Worm (Caenorhabditis elegans) whole organism, late embryonic: ENCODE data around the gene nspb-10.

Experiments used
- F13H6.1 ChIP-seq: sonication (generic microtip); optimal IDR thresholded peaks from 2 replicates; lab custom pipeline; 2016; ENCODE audit warnings: missing genetic modification characterization, missing compliant biosample characterization
- K02D7.2 ChIP-seq: sonication (generic microtip); optimal IDR thresholded peaks from 2 replicates; lab custom pipeline; 2017; ENCODE audit warnings: mild to moderate bottlenecking, missing genetic modification characterization, missing compliant biosample characterization
- ama-1 ChIP-seq: fragments of 150-350 bp; optimal IDR thresholded peaks from 2 replicates; lab custom pipeline; 2014
- ceh-19 ChIP-seq: fragments of 200-800 bp; sonication (Bioruptor generic); optimal IDR thresholded peaks from 2 replicates; lab custom pipeline; 2018; ENCODE audit warnings: mild to moderate bottlenecking, missing genetic modification characterization, missing compliant biosample characterization
- ceh-2 ChIP-seq: sonication (generic microtip); optimal IDR thresholded peaks from 2 replicates; lab custom pipeline; 2016; ENCODE audit warnings: missing genotype, missing genetic modification characterization, missing compliant biosample characterization
- ceh-22 ChIP-seq: sonication (generic microtip); optimal IDR thresholded peaks from 2 replicates; lab custom pipeline; 2017; ENCODE audit warnings: missing biosample characterization, missing genetic modification characterization
- ceh-31 ChIP-seq: sonication (generic microtip); optimal IDR thresholded peaks from 2 replicates; lab custom pipeline; 2016; ENCODE audit warnings: missing genetic modification characterization, missing compliant biosample characterization
- ceh-34 ChIP-seq: sonication (generic microtip); optimal IDR thresholded peaks from 2 replicates; lab custom pipeline; 2016; ENCODE audit warnings: mild to moderate bottlenecking, missing genetic modification characterization, missing compliant biosample characterization
- ceh-45 ChIP-seq: fragments of 200-800 bp; sonication (Bioruptor generic); IDR thresholded peaks from 2 replicates; pipeline ENCODE4 v1.3.6; 2022; ENCODE audit warnings: missing genetic modification reagents, missing genetic modification characterization, missing compliant biosample characterization
- ceh-48 ChIP-seq: sonication (generic microtip); optimal IDR thresholded peaks from 2 replicates; lab custom pipeline; 2016; ENCODE audit warnings: missing genetic modification characterization, inconsistent platforms, missing compliant biosample characterization
- ceh-9 ChIP-seq: sonication (generic microtip); optimal IDR thresholded peaks from 2 replicates; lab custom pipeline; 2016; ENCODE audit warnings: mild to moderate bottlenecking, missing genetic modification characterization, inconsistent platforms, missing compliant biosample characterization
- dmd-4 ChIP-seq: sonication (generic microtip); optimal IDR thresholded peaks from 2 replicates; lab custom pipeline; 2016; ENCODE audit warnings: borderline replicate concordance, missing genetic modification characterization, missing compliant biosample characterization
- dve-1 ChIP-seq: sonication (generic microtip); optimal IDR thresholded peaks from 2 replicates; lab custom pipeline; 2017; ENCODE audit warnings: antibody characterized with exemption, mild to moderate bottlenecking, missing genetic modification characterization, missing compliant biosample characterization
- elt-2 ChIP-seq: sonication (generic microtip); optimal IDR thresholded peaks from 2 replicates; lab custom pipeline; 2016; ENCODE audit warnings: missing genetic modification reagents, missing genetic modification characterization, missing compliant biosample characterization
- elt-4 ChIP-seq: sonication (generic microtip); optimal IDR thresholded peaks from 2 replicates; lab custom pipeline; 2016; ENCODE audit warnings: missing genetic modification characterization, missing compliant biosample characterization
- ets-4 ChIP-seq: sonication (generic microtip); optimal IDR thresholded peaks from 2 replicates; lab custom pipeline; 2016; ENCODE audit warnings: missing genetic modification characterization, missing compliant biosample characterization
- fkh-6 ChIP-seq: sonication (generic microtip); optimal IDR thresholded peaks from 2 replicates; lab custom pipeline; 2016; ENCODE audit warnings: missing genetic modification characterization, missing compliant biosample characterization
- gmeb-2 ChIP-seq: sonication (generic microtip); optimal IDR thresholded peaks from 2 replicates; lab custom pipeline; 2016; ENCODE audit warnings: missing genetic modification characterization, inconsistent platforms, missing compliant biosample characterization
- hlh-13 ChIP-seq: fragments of 200-800 bp; sonication (Bioruptor generic); optimal IDR thresholded peaks from 2 replicates; lab custom pipeline; 2018; ENCODE audit warnings: mild to moderate bottlenecking, missing genetic modification characterization, missing compliant biosample characterization
- hlh-15 ChIP-seq: sonication (generic microtip); optimal IDR thresholded peaks from 2 replicates; lab custom pipeline; 2016; ENCODE audit warnings: missing genetic modification characterization, missing compliant biosample characterization
- hlh-30 ChIP-seq: sonication (generic microtip); optimal IDR thresholded peaks from 2 replicates; lab custom pipeline; 2017; ENCODE audit warnings: antibody characterized with exemption, missing genetic modification characterization, missing compliant biosample characterization; ENCODE audit not compliant: insufficient read depth
- hlh-6 ChIP-seq: sonication (generic microtip); optimal IDR thresholded peaks from 2 replicates; lab custom pipeline; 2016; ENCODE audit warnings: missing genotype, missing genetic modification characterization, missing compliant biosample characterization
- hlh-8 ChIP-seq: sonication (generic microtip); optimal IDR thresholded peaks from 2 replicates; lab custom pipeline; 2016; ENCODE audit warnings: missing genotype, missing genetic modification characterization, missing compliant biosample characterization
- lin-11 ChIP-seq: fragments of 200-800 bp; sonication (Bioruptor generic); optimal IDR thresholded peaks from 2 replicates; lab custom pipeline; 2018; ENCODE audit warnings: mild to moderate bottlenecking, missing genetic modification characterization, missing compliant biosample characterization
- madf-2 ChIP-seq: sonication (generic microtip); optimal IDR thresholded peaks from 2 replicates; lab custom pipeline; 2017; ENCODE audit warnings: missing genetic modification characterization, missing compliant biosample characterization
- nfya-1 ChIP-seq: sonication (generic microtip); optimal IDR thresholded peaks from 2 replicates; lab custom pipeline; 2017; ENCODE audit warnings: missing genetic modification characterization, mild to moderate bottlenecking, missing compliant biosample characterization, antibody characterized with exemption, moderate library complexity
- nhr-11 ChIP-seq: fragments of 150-350 bp; optimal IDR thresholded peaks from 2 replicates; lab custom pipeline; 2014; ENCODE audit warnings: missing biosample characterization, missing genetic modification characterization
- nhr-232 ChIP-seq: sonication (generic microtip); optimal IDR thresholded peaks from 2 replicates; lab custom pipeline; 2016; ENCODE audit warnings: missing genetic modification characterization, missing compliant biosample characterization
- npax-4 ChIP-seq: sonication (generic microtip); optimal IDR thresholded peaks from 2 replicates; lab custom pipeline; 2016; ENCODE audit warnings: missing genetic modification characterization, missing compliant biosample characterization
- odd-2 ChIP-seq: sonication (generic microtip); optimal IDR thresholded peaks from 2 replicates; lab custom pipeline; 2017; ENCODE audit warnings: antibody characterized with exemption, mild to moderate bottlenecking, missing genetic modification characterization, missing compliant biosample characterization
- pax-1 ChIP-seq: fragments of 150-350 bp; optimal IDR thresholded peaks from 2 replicates; lab custom pipeline; 2014; ENCODE audit warnings: missing biosample characterization, missing genetic modification characterization
- pha-2 ChIP-seq: sonication (generic microtip); optimal IDR thresholded peaks from 2 replicates; lab custom pipeline; 2017; ENCODE audit warnings: mild to moderate bottlenecking, missing genetic modification characterization, missing compliant biosample characterization
- pha-4 ChIP-seq: fragments of 150-350 bp; optimal IDR thresholded peaks from 2 replicates; lab custom pipeline; 2018; ENCODE audit warnings: missing biosample characterization, missing genetic modification reagents, missing genetic modification characterization
- pqm-1 ChIP-seq: sonication (generic microtip); optimal IDR thresholded peaks from 2 replicates; lab custom pipeline; 2016; ENCODE audit warnings: missing genetic modification characterization, missing compliant biosample characterization
- ref-2 ChIP-seq: sonication (generic microtip); optimal IDR thresholded peaks from 2 replicates; lab custom pipeline; 2016; ENCODE audit warnings: missing genetic modification characterization, missing compliant biosample characterization
- sdc-2 ChIP-seq: sonication (generic microtip); optimal IDR thresholded peaks from 2 replicates; lab custom pipeline; 2016; ENCODE audit warnings: missing genotype, missing genetic modification characterization, missing compliant biosample characterization
- sox-4 ChIP-seq: sonication (generic microtip); optimal IDR thresholded peaks from 2 replicates; lab custom pipeline; 2017; ENCODE audit warnings: mild to moderate bottlenecking, missing genetic modification characterization, inconsistent platforms, missing compliant biosample characterization
- unc-3 ChIP-seq, 2 experiments: fragments of 200-800 bp in 1 of 2; sonication (Bioruptor generic) in 1 of 2; sonication (generic microtip) in 1 of 2; conservative IDR thresholded peaks in 1 of 2; optimal IDR thresholded peaks in 1 of 2; 2 replicates each; pipeline versions ENCODE4 v1.3.6 to Lab custom; 2016 to 2022; ENCODE audit warnings: missing compliant biosample characterization in 2 of 2, missing genetic modification characterization in 2 of 2, missing genetic modification reagents in 1 of 2
- unc-86 ChIP-seq: sonication (generic microtip); optimal IDR thresholded peaks from 2 replicates; lab custom pipeline; 2016; ENCODE audit warnings: missing genetic modification characterization, missing compliant biosample characterization
- ztf-16 ChIP-seq: sonication (generic microtip); optimal IDR thresholded peaks from 2 replicates; lab custom pipeline; 2017; ENCODE audit warnings: missing genetic modification characterization, missing compliant biosample characterization

nspb-10 gene

DNA sequence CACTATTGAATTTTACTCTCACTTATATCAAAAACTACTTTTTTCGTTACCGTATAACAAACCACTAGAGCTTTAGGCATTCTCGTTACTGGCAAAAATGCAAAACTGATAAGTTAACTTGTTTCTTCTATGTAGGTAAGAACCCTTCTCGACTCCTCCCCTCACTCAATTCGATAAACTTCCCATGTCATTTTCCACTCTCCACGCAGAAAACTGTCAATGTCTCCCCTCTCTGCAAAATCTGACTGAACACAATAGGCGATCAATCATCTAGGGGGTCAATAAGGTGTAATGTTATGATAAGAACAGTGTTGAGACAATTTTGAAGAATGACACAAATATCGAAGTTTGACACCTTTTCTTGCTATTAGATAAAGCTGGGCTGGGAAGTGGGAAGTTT, 30.7 kb upstream of the nspb-10 start:
- TF ChIP-seq elt-4 (tag; lab: Kevin White, UChicago), result no peak
- no peak for TF ChIP-seq ceh-9
- TF ChIP-seq ceh-34 (tag; lab: Kevin White, UChicago), result no peak
- no peak for TF ChIP-seq npax-4 (tag; lab: Kevin White, UChicago)
- TF ChIP-seq ceh-31 (tag; lab: Kevin White, UChicago), result no peak
- no peak for TF ChIP-seq ceh-22 (tag; lab: Kevin White, UChicago)
- no peak for TF ChIP-seq gmeb-2 (tag; lab: Kevin White, UChicago)
- TF ChIP-seq unc-86 (tag; lab: Kevin White, UChicago), result no peak
- no peak for TF ChIP-seq hlh-15 (tag; lab: Kevin White, UChicago)
- no peak for TF ChIP-seq pax-1
- no peak for TF ChIP-seq sdc-2 (tag; lab: Kevin White, UChicago)
- TF ChIP-seq, all 69 proteins: peak for 0

DNA sequence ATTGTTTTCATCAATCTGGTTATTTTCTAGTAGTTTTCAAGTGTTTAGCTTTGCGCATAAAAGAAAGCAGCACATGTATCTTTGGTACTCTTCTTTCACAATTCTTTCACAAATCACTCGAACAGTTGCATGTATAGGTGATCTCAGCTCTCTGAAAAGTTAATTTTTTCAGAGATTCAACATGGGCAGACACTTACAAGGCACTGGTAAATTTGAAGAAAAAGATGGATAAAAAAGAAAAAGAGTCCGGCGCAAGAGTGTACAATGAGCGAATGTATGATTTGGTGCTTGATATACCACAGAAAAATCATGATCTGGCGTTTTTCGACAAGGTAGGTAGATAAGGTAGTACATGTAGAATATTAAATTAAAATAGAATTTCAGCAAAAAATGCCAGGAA, 30.1 kb upstream of the nspb-10 start:
- TF ChIP-seq K02D7.2 (tag; lab: Kevin White, UChicago) (no peak), nhr-11 (tag; lab: Kevin White, UChicago) (no peak), hlh-6 (tag; lab: Kevin White, UChicago) (no peak), ama-1 (lab: Kevin White, UChicago) (no peak), ceh-9 (no peak), nfya-1 (tag; lab: Kevin White, UChicago) (no peak), ref-2 (tag; lab: Kevin White, UChicago) (no peak), pha-2 (tag; lab: Kevin White, UChicago) (no peak), dve-1 (tag; lab: Kevin White, UChicago) (no peak), F13H6.1 (tag; lab: Kevin White, UChicago) (no peak), sox-4 (tag; lab: Kevin White, UChicago) (no peak), hlh-30 (no peak), ceh-45 (GFP tag; lab: Robert Waterston, UW) (no peak), lin-11 (no peak), ztf-16 (no peak), ets-4 (tag; lab: Kevin White, UChicago) (no peak), ceh-19 (GFP tag; lab: Kevin White, UChicago) (no peak), elt-2 (tag; lab: Kevin White, UChicago) (no peak), unc-3 (GFP tag; conservative IDR thresholded peaks at IDR 0.05; lab: Robert Waterston, UW) (no peak), unc-3 (tag; optimal IDR thresholded peaks at IDR 0.05; lab: Kevin White, UChicago) (no peak)
- TF ChIP-seq, all 69 proteins: peak for 0

DNA sequence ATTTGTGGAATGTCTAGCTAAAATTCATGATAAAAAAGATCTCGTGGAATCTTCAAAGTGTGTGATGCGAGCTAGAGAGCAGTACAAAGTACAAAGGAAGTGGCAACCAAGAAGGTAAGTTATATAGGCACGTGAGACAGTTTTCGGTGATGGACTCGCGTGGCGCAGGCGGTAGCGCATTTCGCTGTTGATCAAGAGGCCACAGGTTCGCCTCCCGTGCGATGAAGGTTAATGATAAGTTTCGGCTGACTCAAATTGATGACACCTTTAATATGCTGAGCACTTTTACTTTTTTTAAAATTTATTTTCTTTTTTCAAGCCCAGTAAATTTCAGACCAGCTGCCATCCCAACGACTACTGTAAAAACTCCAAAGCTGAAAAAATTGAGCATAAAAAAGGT, 28.9 kb upstream of the nspb-10 start:
- TF ChIP-seq madf-2 (tag; lab: Kevin White, UChicago), result no peak
- TF ChIP-seq dmd-4 (tag; lab: Kevin White, UChicago), result no peak
- no peak for TF ChIP-seq hlh-30
- no peak for TF ChIP-seq unc-86 (tag; lab: Kevin White, UChicago)
- no peak for TF ChIP-seq pha-4 (tag; lab: Kevin White, UChicago)
- TF ChIP-seq ztf-16, result no peak
- TF ChIP-seq, all 69 proteins: peak for 0

DNA sequence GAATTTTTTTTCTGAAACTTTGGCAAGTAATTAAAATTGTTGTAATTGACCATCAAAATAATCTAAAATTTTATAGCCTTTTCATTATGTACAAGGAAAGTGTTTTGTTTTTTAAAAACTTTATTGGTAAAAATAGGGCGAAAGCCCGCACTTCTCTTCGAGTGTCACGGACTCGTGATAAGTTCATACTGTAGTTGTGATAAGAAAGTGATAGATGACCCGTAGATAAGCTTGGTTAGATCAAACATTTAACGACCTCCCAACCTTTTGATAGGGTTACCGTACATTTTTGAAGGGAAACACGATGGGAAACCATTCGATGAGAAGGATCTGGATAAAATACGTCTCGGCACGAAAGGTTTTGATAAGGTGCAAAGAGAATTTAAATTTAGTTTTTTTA, 28.3 kb upstream of the nspb-10 start:
- peak; percentile 80 for TF ChIP-seq elt-2 (tag; lab: Kevin White, UChicago)
- no peak for TF ChIP-seq pha-4 (tag; lab: Kevin White, UChicago)

DNA sequence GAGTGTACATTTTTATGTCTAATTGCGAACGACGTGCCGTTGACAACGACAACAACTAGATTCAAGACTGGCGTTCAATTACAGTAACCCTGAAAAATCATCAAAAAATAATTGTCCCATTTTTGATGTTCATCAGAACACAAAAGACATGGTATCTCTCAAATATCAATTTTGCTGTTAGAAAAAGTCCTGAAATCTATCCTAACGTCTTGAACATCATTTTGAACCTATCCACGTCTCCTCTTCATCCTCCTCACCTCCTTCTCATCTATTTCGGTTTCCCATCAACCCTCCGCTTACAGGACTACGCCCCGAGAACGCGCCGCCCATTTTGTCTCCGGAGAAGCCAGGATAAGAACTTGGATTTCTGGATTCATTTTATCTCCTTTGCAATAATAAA, 27.7 kb upstream of the nspb-10 start, which contains the start of gene mltn-9:
Gene mltn-9 (plus strand): TSS at position 301 of the 400 bp plus-strand sequence.
- no peak for TF ChIP-seq ceh-34 (tag; lab: Kevin White, UChicago)
- no peak for TF ChIP-seq hlh-8
- no peak for TF ChIP-seq ztf-16
- TF ChIP-seq ceh-9, result no peak
- no peak for TF ChIP-seq hlh-13
- TF ChIP-seq ceh-31 (tag; lab: Kevin White, UChicago), result no peak
- no peak for TF ChIP-seq pha-2 (tag; lab: Kevin White, UChicago)
- TF ChIP-seq ets-4 (tag; lab: Kevin White, UChicago), result no peak
- TF ChIP-seq nhr-232 (tag; lab: Kevin White, UChicago), result no peak
- no peak for TF ChIP-seq pax-1
- TF ChIP-seq odd-2 (tag; lab: Kevin White, UChicago), result no peak
- TF ChIP-seq hlh-15 (tag; lab: Kevin White, UChicago), result no peak
- TF ChIP-seq lin-11, result no peak
- TF ChIP-seq ceh-45 (GFP tag; lab: Robert Waterston, UW), result no peak
- TF ChIP-seq fkh-6 (tag; lab: Kevin White, UChicago), result no peak
- no peak for TF ChIP-seq ceh-2 (tag; lab: Kevin White, UChicago)
- TF ChIP-seq hlh-6 (tag; lab: Kevin White, UChicago), result no peak
- TF ChIP-seq ceh-48, result no peak
- no peak for TF ChIP-seq pqm-1 (tag; lab: Kevin White, UChicago)
- no peak for TF ChIP-seq npax-4 (tag; lab: Kevin White, UChicago)
